Fruit fly (Drosophila melanogaster) whole organism, wandering third instar larva: ENCODE results near the gene uif.

Experiments
- Abd-B ChIP-seq: fragments of >200 bp; optimal IDR thresholded peaks from 2 replicates; lab custom pipeline; 2017; ENCODE audit warnings: missing biosample characterization, missing genetic modification characterization
- CG32264 ChIP-seq: fragments of 200-800 bp; sonication (Bioruptor generic); optimal IDR thresholded peaks from 2 replicates; lab custom pipeline; 2016; ENCODE audit warnings: missing biosample characterization, missing genetic modification characterization
- CG9705 ChIP-seq: fragments of 200-800 bp; sonication (Bioruptor generic); optimal IDR thresholded peaks from 2 replicates; lab custom pipeline; 2018; ENCODE audit warnings: missing biosample characterization, mild to moderate bottlenecking, missing genetic modification characterization
- CrebA ChIP-seq: fragments of 200-800 bp; sonication (Bioruptor generic); optimal IDR thresholded peaks from 2 replicates; lab custom pipeline; 2016; ENCODE audit warnings: missing biosample characterization, mild to moderate bottlenecking, missing genetic modification characterization, borderline replicate concordance
- Dfd ChIP-seq: fragments of >200 bp; optimal IDR thresholded peaks from 2 replicates; lab custom pipeline; 2017; ENCODE audit warnings: missing biosample characterization, missing genetic modification characterization
- Dif ChIP-seq: fragments of 200-275, 200-300 bp; sonication (Bioruptor generic); optimal IDR thresholded peaks from 2 replicates; lab custom pipeline; 2018; ENCODE audit warnings: missing biosample characterization, missing genetic modification characterization; ENCODE audit not compliant: partially characterized antibody
- GATAd ChIP-seq: sonication (Bioruptor generic); optimal IDR thresholded peaks from 2 replicates; lab custom pipeline; 2016; ENCODE audit warnings: missing biosample characterization, missing genetic modification characterization
- HLH106 ChIP-seq: fragments of 200-800 bp; optimal IDR thresholded peaks from 3 replicates; lab custom pipeline; 2019; ENCODE audit warnings: missing biosample characterization, mild to moderate bottlenecking, missing genetic modification characterization, moderate library complexity
- Hnf4 ChIP-seq: fragments of 200-800 bp; sonication (Bioruptor generic); optimal IDR thresholded peaks from 2 replicates; lab custom pipeline; 2016; ENCODE audit warnings: missing biosample characterization, mild to moderate bottlenecking, missing genetic modification characterization
- Hr78 ChIP-seq: fragments of >200 bp; optimal IDR thresholded peaks from 2 replicates; lab custom pipeline; 2017; ENCODE audit warnings: missing biosample characterization, missing genetic modification characterization
- Hr83 ChIP-seq: fragments of 200-300 bp; sonication (Bioruptor generic); optimal IDR thresholded peaks from 2 replicates; lab custom pipeline; 2016; ENCODE audit warnings: missing biosample characterization, mild to moderate bottlenecking, missing genetic modification characterization, moderate library complexity; ENCODE audit not compliant: poor library complexity, severe bottlenecking
- Jra ChIP-seq: sonication (Bioruptor generic); optimal IDR thresholded peaks from 2 replicates; lab custom pipeline; 2016; ENCODE audit warnings: missing biosample characterization, missing genetic modification characterization
- Mio ChIP-seq: sonication (Bioruptor generic); optimal IDR thresholded peaks from 2 replicates; lab custom pipeline; 2016; ENCODE audit warnings: missing biosample characterization, missing genetic modification characterization
- Myc ChIP-seq: fragments of >200 bp; optimal IDR thresholded peaks from 2 replicates; lab custom pipeline; 2017
- N ChIP-seq: fragments of >200 bp; optimal IDR thresholded peaks from 2 replicates; lab custom pipeline; 2018; ENCODE audit warnings: missing biosample characterization, missing external identifiers, missing genetic modification characterization
- OdsH ChIP-seq: fragments of 200-800 bp; sonication (Bioruptor generic); optimal IDR thresholded peaks from 2 replicates; lab custom pipeline; 2016; ENCODE audit warnings: missing biosample characterization, mild to moderate bottlenecking, missing genetic modification characterization
- Rel ChIP-seq, 2 experiments: fragments of 200-800 bp; sonication (Bioruptor generic) in 1 of 2; optimal IDR thresholded peaks; 2 replicates in 1 of 2; 3 replicates in 1 of 2; lab custom pipeline; 2016 to 2019; ENCODE audit warnings: mild to moderate bottlenecking in 2 of 2, missing biosample characterization in 2 of 2, missing genetic modification characterization in 2 of 2, moderate library complexity in 1 of 2
- Sp1 ChIP-seq: fragments of 200-800 bp; sonication (Bioruptor generic); optimal IDR thresholded peaks from 3 replicates; lab custom pipeline; 2019; ENCODE audit warnings: missing biosample characterization, mild to moderate bottlenecking, missing genetic modification characterization, moderate library complexity
- Vsx2 ChIP-seq: fragments of 200-300, 225-300 bp; sonication (Bioruptor generic); optimal IDR thresholded peaks from 2 replicates; lab custom pipeline; 2018; ENCODE audit warnings: missing biosample characterization, missing genetic modification characterization; ENCODE audit not compliant: partially characterized antibody
- br ChIP-seq: fragments of 200-800 bp; sonication (Bioruptor generic); optimal IDR thresholded peaks from 2 replicates; lab custom pipeline; 2016; ENCODE audit warnings: missing biosample characterization, missing genetic modification characterization
- brk ChIP-seq: fragments of 200-800 bp; sonication (Bioruptor generic); optimal IDR thresholded peaks from 2 replicates; lab custom pipeline; 2016; ENCODE audit warnings: missing biosample characterization, mild to moderate bottlenecking, missing genetic modification characterization
- dl ChIP-seq, 2 experiments: fragments of 175-275, 200-275 bp in 1 of 2; fragments of 200-275 bp in 1 of 2; sonication (Bioruptor generic); optimal IDR thresholded peaks; lab custom pipeline; 2018; ENCODE audit warnings: mild to moderate bottlenecking in 2 of 2, missing biosample characterization in 2 of 2, missing genetic modification characterization in 2 of 2, moderate library complexity in 2 of 2; ENCODE audit not compliant: partially characterized antibody in 2 of 2, insufficient read depth in 1 of 2
- dmrt93B ChIP-seq: fragments of 200-800 bp; sonication (Bioruptor generic); optimal IDR thresholded peaks from 2 replicates; lab custom pipeline; 2018; ENCODE audit warnings: missing biosample characterization, mild to moderate bottlenecking, missing genetic modification characterization
- dsf ChIP-seq: sonication (Bioruptor generic); optimal IDR thresholded peaks from 2 replicates; lab custom pipeline; 2016; ENCODE audit warnings: missing biosample characterization, missing genetic modification characterization, borderline replicate concordance
- ey ChIP-seq: fragments of 200-800 bp; sonication (Bioruptor generic); optimal IDR thresholded peaks from 2 replicates; lab custom pipeline; 2016; ENCODE audit warnings: missing biosample characterization, missing genetic modification characterization
- foxo ChIP-seq, 2 experiments: fragments of 200-800 bp; sonication (Bioruptor generic); optimal IDR thresholded peaks; 2 replicates in 1 of 2; 3 replicates in 1 of 2; lab custom pipeline; 2016 to 2017; ENCODE audit warnings: missing biosample characterization in 2 of 2, missing genetic modification characterization in 2 of 2
- fru ChIP-seq: fragments of 200-800 bp; sonication (Bioruptor generic); optimal IDR thresholded peaks from 3 replicates; lab custom pipeline; 2016; ENCODE audit warnings: missing biosample characterization, mild to moderate bottlenecking, missing genetic modification characterization
- h ChIP-seq: fragments of 200-800 bp; sonication (Bioruptor generic); optimal IDR thresholded peaks from 3 replicates; lab custom pipeline; 2016; ENCODE audit warnings: missing biosample characterization, mild to moderate bottlenecking, missing genetic modification characterization
- jim ChIP-seq: fragments of 175-275, 200-325 bp; sonication (Bioruptor generic); optimal IDR thresholded peaks from 2 replicates; lab custom pipeline; 2016; ENCODE audit warnings: missing biosample characterization, mild to moderate bottlenecking, missing genetic modification characterization
- lola ChIP-seq: fragments of >200 bp; optimal IDR thresholded peaks from 2 replicates; lab custom pipeline; 2017; ENCODE audit warnings: missing biosample characterization, missing genetic modification characterization
- pan ChIP-seq: fragments of >200 bp; optimal IDR thresholded peaks from 2 replicates; lab custom pipeline; 2017
- psq ChIP-seq: fragments of 200-800 bp; sonication (Bioruptor generic); optimal IDR thresholded peaks from 3 replicates; lab custom pipeline; 2017; ENCODE audit warnings: missing biosample characterization, mild to moderate bottlenecking, missing genetic modification characterization, moderate library complexity
- rgr ChIP-seq: fragments of 200-800 bp; sonication (Bioruptor generic); optimal IDR thresholded peaks from 3 replicates; lab custom pipeline; 2016; ENCODE audit warnings: missing biosample characterization, mild to moderate bottlenecking, missing genetic modification characterization
- sage ChIP-seq: fragments of 200-800 bp; sonication (Bioruptor generic); optimal IDR thresholded peaks from 2 replicates; lab custom pipeline; 2016; ENCODE audit warnings: missing biosample characterization, mild to moderate bottlenecking, missing genetic modification characterization
- sv ChIP-seq: fragments of 200-800 bp; sonication (Bioruptor generic); optimal IDR thresholded peaks from 3 replicates; lab custom pipeline; 2016; ENCODE audit warnings: missing biosample characterization, missing genetic modification characterization
- tai ChIP-seq: sonication (Bioruptor generic); optimal IDR thresholded peaks from 2 replicates; lab custom pipeline; 2016; ENCODE audit warnings: missing biosample characterization, missing genetic modification characterization
- usp ChIP-seq: fragments of >200 bp; optimal IDR thresholded peaks from 2 replicates; lab custom pipeline; 2017; ENCODE audit warnings: missing biosample characterization, missing genetic modification characterization
- woc ChIP-seq: sonication (Bioruptor generic); optimal IDR thresholded peaks from 2 replicates; lab custom pipeline; 2016; ENCODE audit warnings: missing biosample characterization, mild to moderate bottlenecking, missing genetic modification characterization

The uif gene

DNA sequence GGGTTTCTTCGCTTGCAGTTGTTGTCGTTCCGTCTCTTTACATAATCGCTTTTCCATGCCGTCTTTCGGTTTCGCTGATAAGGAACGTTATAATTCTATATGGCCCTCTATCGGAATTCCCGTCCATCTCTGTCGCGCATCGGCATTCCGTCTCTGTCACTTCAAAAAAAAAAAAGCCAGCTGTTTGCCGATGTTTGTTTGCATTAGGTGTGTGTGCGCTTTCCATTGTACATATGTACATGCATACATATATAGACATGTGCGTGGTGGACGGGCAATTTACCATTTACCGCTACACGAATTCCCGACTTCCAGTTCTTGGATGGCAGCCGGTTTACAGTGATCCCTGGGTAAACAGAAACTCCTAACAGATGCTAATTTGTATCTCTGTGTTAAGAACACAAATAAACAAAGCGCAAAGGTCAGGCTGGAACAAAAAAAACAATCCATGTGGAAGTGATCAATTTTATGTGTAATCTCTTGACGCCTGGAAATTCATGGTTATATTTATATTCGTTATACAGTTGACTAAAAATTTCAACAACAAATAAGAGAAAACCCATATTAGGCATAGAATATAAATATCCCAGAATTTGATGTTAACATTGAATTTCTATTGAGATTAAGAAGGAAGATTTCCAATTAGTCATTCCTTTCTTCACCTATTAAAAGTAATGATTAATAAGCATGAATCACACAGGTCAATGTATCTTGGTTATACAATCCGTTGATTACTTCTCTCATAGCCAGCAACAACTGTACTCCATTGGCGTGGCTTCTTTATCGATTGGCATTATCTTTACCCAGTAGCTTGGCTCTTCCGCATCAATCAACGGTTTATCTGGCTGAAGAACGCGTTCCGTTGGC is 33.1 kb upstream of the uif start:
- TF ChIP-seq Dfd (GFP tag; lab: Kevin White, UChicago) (no peak), foxo (GFP tag; optimal IDR thresholded peaks at IDR 0.05; lab: Kevin White, UChicago) (peak in 1 of 2 experiments; percentile 43), lola (GFP tag; lab: Kevin White, UChicago) (no peak), fru (peak; percentile 48), CG32264 (GFP tag; lab: Kevin White, UChicago) (no peak), GATAd (GFP tag; lab: Kevin White, UChicago) (no peak), rgr (GFP tag; lab: Kevin White, UChicago) (peak; percentile 8), usp (GFP tag; lab: Kevin White, UChicago) (no peak), dmrt93B (GFP tag; lab: Kevin White, UChicago) (peak; percentile 23), woc (GFP tag; lab: Kevin White, UChicago) (peak; percentile 4), Abd-B (GFP tag; lab: Kevin White, UChicago) (no peak), CrebA (GFP tag; lab: Kevin White, UChicago) (no peak), Jra (GFP tag; lab: Kevin White, UChicago) (no peak), tai (GFP tag; lab: Kevin White, UChicago) (no peak), Hr83 (peak; percentile 26), brk (GFP tag; lab: Kevin White, UChicago) (no peak), dl (GFP tag; optimal IDR thresholded peaks at IDR 0.05; lab: Kevin White, UChicago; ENCODE audit: insufficient read depth in 1 of 2, partially characterized antibody in 2 of 2) (no peak), pan (no peak), Mio (GFP tag; lab: Kevin White, UChicago) (no peak), sage (no peak), Hnf4 (GFP tag; lab: Kevin White, UChicago) (no peak), sv (GFP tag; lab: Kevin White, UChicago) (no peak), br (GFP tag; lab: Kevin White, UChicago) (no peak), jim (GFP tag; lab: Kevin White, UChicago) (no peak), Vsx2 (GFP tag; lab: Kevin White, UChicago) (no peak), HLH106 (tag; lab: Kevin White, UChicago) (peak; percentile 44), dsf (no peak), Myc (lab: Kevin White, UChicago) (no peak), Rel (GFP tag; optimal IDR thresholded peaks at IDR 0.05; lab: Kevin White, UChicago) (no peak), Rel (tag; optimal IDR thresholded peaks at IDR 0.05; lab: Kevin White, UChicago) (no peak), h (GFP tag; lab: Kevin White, UChicago) (peak; percentile 14), CG9705 (GFP tag; lab: Kevin White, UChicago) (no peak), Hr78 (GFP tag; lab: Kevin White, UChicago) (no peak), N (GFP tag; lab: Kevin White, UChicago) (no peak), OdsH (GFP tag; lab: Kevin White, UChicago) (no peak), Dif (GFP tag; lab: Kevin White, UChicago) (no peak), ey (GFP tag; lab: Kevin White, UChicago) (peak; percentile 7), psq (peak; percentile 3), Sp1 (peak; percentile 14)

- TF ChIP-seq Myc (lab: Kevin White, UChicago) (peak; percentile 54), h (GFP tag; lab: Kevin White, UChicago) (peak; percentile 49), CG9705 (GFP tag; lab: Kevin White, UChicago) (peak; percentile 23), usp (GFP tag; lab: Kevin White, UChicago) (no peak), HLH106 (tag; lab: Kevin White, UChicago) (peak; percentile 38), psq (peak; percentile 40), Mio (GFP tag; lab: Kevin White, UChicago) (peak; percentile 6), dl (GFP tag; optimal IDR thresholded peaks at IDR 0.05; lab: Kevin White, UChicago; ENCODE audit: insufficient read depth in 1 of 2, partially characterized antibody in 2 of 2) (no peak), jim (GFP tag; lab: Kevin White, UChicago) (peak; percentile 25), sage (no peak), Dif (GFP tag; lab: Kevin White, UChicago) (peak; percentile 16), Hr78 (GFP tag; lab: Kevin White, UChicago) (no peak), Rel (GFP tag; optimal IDR thresholded peaks at IDR 0.05; lab: Kevin White, UChicago) (no peak), Rel (tag; optimal IDR thresholded peaks at IDR 0.05; lab: Kevin White, UChicago) (peak; percentile 62), Abd-B (GFP tag; lab: Kevin White, UChicago) (no peak), brk (GFP tag; lab: Kevin White, UChicago) (peak; percentile 54), OdsH (GFP tag; lab: Kevin White, UChicago) (peak; percentile 58), foxo (GFP tag; optimal IDR thresholded peaks at IDR 0.05; lab: Kevin White, UChicago) (peak in 1 of 2 experiments; percentile 54), sv (GFP tag; lab: Kevin White, UChicago) (peak; percentile 53), fru (peak; percentile 73), pan (no peak), rgr (GFP tag; lab: Kevin White, UChicago) (peak; percentile 41), br (GFP tag; lab: Kevin White, UChicago) (peak; percentile 72), N (GFP tag; lab: Kevin White, UChicago) (no peak), Sp1 (peak; percentile 59), Dfd (GFP tag; lab: Kevin White, UChicago) (no peak), Hr83 (peak; percentile 87), woc (GFP tag; lab: Kevin White, UChicago) (no peak), Hnf4 (GFP tag; lab: Kevin White, UChicago) (peak; percentile 69), lola (GFP tag; lab: Kevin White, UChicago) (peak; percentile 25), Vsx2 (GFP tag; lab: Kevin White, UChicago) (no peak), Jra (GFP tag; lab: Kevin White, UChicago) (peak; percentile 27), ey (GFP tag; lab: Kevin White, UChicago) (peak; percentile 39), dmrt93B (GFP tag; lab: Kevin White, UChicago) (no peak), CrebA (GFP tag; lab: Kevin White, UChicago) (no peak), tai (GFP tag; lab: Kevin White, UChicago) (peak; percentile 13)
Measured at dm6 chr2L:7042150-7042811, 32.1 kb upstream of the uif start.
